Worm (Caenorhabditis elegans) whole organism, young adult: ENCODE measurements around the gene lsy-2.

Source experiments
- ama-1 ChIP-seq, 3 experiments: fragments of 150-350 bp in 1 of 3; sonication (generic microtip) in 2 of 3; optimal IDR thresholded peaks; 2 replicates each; lab custom pipeline; 2014 to 2018; ENCODE audit warnings: missing biosample characterization in 2 of 3, missing genetic modification characterization in 2 of 3, missing genetic modification reagents in 2 of 3
- ccch-3 ChIP-seq: fragments of 200-800 bp; sonication (Bioruptor generic); optimal IDR thresholded peaks from 2 replicates; lab custom pipeline; 2018; ENCODE audit warnings: mild to moderate bottlenecking, missing genetic modification characterization, missing compliant biosample characterization
- ets-4 ChIP-seq: fragments of 200-800 bp; sonication (Bioruptor generic); optimal IDR thresholded peaks from 2 replicates; lab custom pipeline; 2018; ENCODE audit warnings: mild to moderate bottlenecking, missing genetic modification characterization, missing compliant biosample characterization
- somi-1 ChIP-seq: fragments of 200-800 bp; sonication (Bioruptor generic); optimal IDR thresholded peaks from 2 replicates; lab custom pipeline; 2018; ENCODE audit warnings: mild to moderate bottlenecking, missing genetic modification characterization, missing compliant biosample characterization
- unc-62 ChIP-seq: fragments of 150-350 bp; optimal IDR thresholded peaks from 2 replicates; lab custom pipeline; 2014; ENCODE audit warnings: missing biosample characterization, missing genetic modification reagents, missing genetic modification characterization

- TF ChIP-seq ets-4 (no peak), somi-1 (GFP tag; lab: Kevin White, UChicago) (no peak), unc-62 (GFP tag; lab: Kevin White, UChicago) (no peak), ama-1 (optimal IDR thresholded peaks at IDR 0.05; lab: Kevin White, UChicago) (no peak), ama-1 (GFP tag; optimal IDR thresholded peaks at IDR 0.05; lab: Kevin White, UChicago) (no peak), ccch-3 (GFP tag; lab: Kevin White, UChicago) (no peak)
Measured at ce11 chrX:2116304-2116867, 26.9 kb downstream of the lsy-2 start.
